Worm (Caenorhabditis elegans): ENCODE data around the gene C39D10.11.

- no peak for TF ChIP-seq egl-27 (tag; optimal IDR thresholded peaks at IDR 0.05)
- TF ChIP-seq lin-39 (tag; optimal IDR thresholded peaks at IDR 0.05), result no peak
- peak in 1 of 2 experiments; percentile 31 for TF ChIP-seq lsy-2 (tag; optimal IDR thresholded peaks at IDR 0.05)
Observed at ce11 chrX:7954328-7954727, 51.3 kb downstream of the C39D10.11 start, which contains the start of gene dct-1.

Measured in whole organism, L2 larva.